Fruit fly (Drosophila melanogaster) whole organism, wandering third instar larva: Measurements from ENCODE around the gene gry.

Source experiments
- Abd-B ChIP-seq: fragments of >200 bp; optimal IDR thresholded peaks from 2 replicates; lab custom pipeline; 2017; ENCODE audit warnings: missing biosample characterization, missing genetic modification characterization
- CG32264 ChIP-seq: fragments of 200-800 bp; sonication (Bioruptor generic); optimal IDR thresholded peaks from 2 replicates; lab custom pipeline; 2016; ENCODE audit warnings: missing biosample characterization, missing genetic modification characterization
- CG9705 ChIP-seq: fragments of 200-800 bp; sonication (Bioruptor generic); optimal IDR thresholded peaks from 2 replicates; lab custom pipeline; 2018; ENCODE audit warnings: missing biosample characterization, mild to moderate bottlenecking, missing genetic modification characterization
- CrebA ChIP-seq: fragments of 200-800 bp; sonication (Bioruptor generic); optimal IDR thresholded peaks from 2 replicates; lab custom pipeline; 2016; ENCODE audit warnings: missing biosample characterization, mild to moderate bottlenecking, missing genetic modification characterization, borderline replicate concordance
- Dfd ChIP-seq: fragments of >200 bp; optimal IDR thresholded peaks from 2 replicates; lab custom pipeline; 2017; ENCODE audit warnings: missing biosample characterization, missing genetic modification characterization
- Dif ChIP-seq: fragments of 200-275, 200-300 bp; sonication (Bioruptor generic); optimal IDR thresholded peaks from 2 replicates; lab custom pipeline; 2018; ENCODE audit warnings: missing biosample characterization, missing genetic modification characterization; ENCODE audit not compliant: partially characterized antibody
- GATAd ChIP-seq: sonication (Bioruptor generic); optimal IDR thresholded peaks from 2 replicates; lab custom pipeline; 2016; ENCODE audit warnings: missing biosample characterization, missing genetic modification characterization
- HLH106 ChIP-seq: fragments of 200-800 bp; optimal IDR thresholded peaks from 3 replicates; lab custom pipeline; 2019; ENCODE audit warnings: missing biosample characterization, mild to moderate bottlenecking, missing genetic modification characterization, moderate library complexity
- Hnf4 ChIP-seq: fragments of 200-800 bp; sonication (Bioruptor generic); optimal IDR thresholded peaks from 2 replicates; lab custom pipeline; 2016; ENCODE audit warnings: missing biosample characterization, mild to moderate bottlenecking, missing genetic modification characterization
- Hr78 ChIP-seq: fragments of >200 bp; optimal IDR thresholded peaks from 2 replicates; lab custom pipeline; 2017; ENCODE audit warnings: missing biosample characterization, missing genetic modification characterization
- Hr83 ChIP-seq: fragments of 200-300 bp; sonication (Bioruptor generic); optimal IDR thresholded peaks from 2 replicates; lab custom pipeline; 2016; ENCODE audit warnings: missing biosample characterization, mild to moderate bottlenecking, missing genetic modification characterization, moderate library complexity; ENCODE audit not compliant: poor library complexity, severe bottlenecking
- Jra ChIP-seq: sonication (Bioruptor generic); optimal IDR thresholded peaks from 2 replicates; lab custom pipeline; 2016; ENCODE audit warnings: missing biosample characterization, missing genetic modification characterization
- Mio ChIP-seq: sonication (Bioruptor generic); optimal IDR thresholded peaks from 2 replicates; lab custom pipeline; 2016; ENCODE audit warnings: missing biosample characterization, missing genetic modification characterization
- Myc ChIP-seq: fragments of >200 bp; optimal IDR thresholded peaks from 2 replicates; lab custom pipeline; 2017
- N ChIP-seq: fragments of >200 bp; optimal IDR thresholded peaks from 2 replicates; lab custom pipeline; 2018; ENCODE audit warnings: missing biosample characterization, missing external identifiers, missing genetic modification characterization
- OdsH ChIP-seq: fragments of 200-800 bp; sonication (Bioruptor generic); optimal IDR thresholded peaks from 2 replicates; lab custom pipeline; 2016; ENCODE audit warnings: missing biosample characterization, mild to moderate bottlenecking, missing genetic modification characterization
- Rel ChIP-seq, 2 experiments: fragments of 200-800 bp; sonication (Bioruptor generic) in 1 of 2; optimal IDR thresholded peaks; 2 replicates in 1 of 2; 3 replicates in 1 of 2; lab custom pipeline; 2016 to 2019; ENCODE audit warnings: mild to moderate bottlenecking in 2 of 2, missing biosample characterization in 2 of 2, missing genetic modification characterization in 2 of 2, moderate library complexity in 1 of 2
- Sp1 ChIP-seq: fragments of 200-800 bp; sonication (Bioruptor generic); optimal IDR thresholded peaks from 3 replicates; lab custom pipeline; 2019; ENCODE audit warnings: missing biosample characterization, mild to moderate bottlenecking, missing genetic modification characterization, moderate library complexity
- Vsx2 ChIP-seq: fragments of 200-300, 225-300 bp; sonication (Bioruptor generic); optimal IDR thresholded peaks from 2 replicates; lab custom pipeline; 2018; ENCODE audit warnings: missing biosample characterization, missing genetic modification characterization; ENCODE audit not compliant: partially characterized antibody
- br ChIP-seq: fragments of 200-800 bp; sonication (Bioruptor generic); optimal IDR thresholded peaks from 2 replicates; lab custom pipeline; 2016; ENCODE audit warnings: missing biosample characterization, missing genetic modification characterization
- brk ChIP-seq: fragments of 200-800 bp; sonication (Bioruptor generic); optimal IDR thresholded peaks from 2 replicates; lab custom pipeline; 2016; ENCODE audit warnings: missing biosample characterization, mild to moderate bottlenecking, missing genetic modification characterization
- dl ChIP-seq, 2 experiments: fragments of 175-275, 200-275 bp in 1 of 2; fragments of 200-275 bp in 1 of 2; sonication (Bioruptor generic); optimal IDR thresholded peaks; lab custom pipeline; 2018; ENCODE audit warnings: mild to moderate bottlenecking in 2 of 2, missing biosample characterization in 2 of 2, missing genetic modification characterization in 2 of 2, moderate library complexity in 2 of 2; ENCODE audit not compliant: partially characterized antibody in 2 of 2, insufficient read depth in 1 of 2
- dmrt93B ChIP-seq: fragments of 200-800 bp; sonication (Bioruptor generic); optimal IDR thresholded peaks from 2 replicates; lab custom pipeline; 2018; ENCODE audit warnings: missing biosample characterization, mild to moderate bottlenecking, missing genetic modification characterization
- dsf ChIP-seq: sonication (Bioruptor generic); optimal IDR thresholded peaks from 2 replicates; lab custom pipeline; 2016; ENCODE audit warnings: missing biosample characterization, missing genetic modification characterization, borderline replicate concordance
- ey ChIP-seq: fragments of 200-800 bp; sonication (Bioruptor generic); optimal IDR thresholded peaks from 2 replicates; lab custom pipeline; 2016; ENCODE audit warnings: missing biosample characterization, missing genetic modification characterization
- foxo ChIP-seq, 2 experiments: fragments of 200-800 bp; sonication (Bioruptor generic); optimal IDR thresholded peaks; 2 replicates in 1 of 2; 3 replicates in 1 of 2; lab custom pipeline; 2016 to 2017; ENCODE audit warnings: missing biosample characterization in 2 of 2, missing genetic modification characterization in 2 of 2
- fru ChIP-seq: fragments of 200-800 bp; sonication (Bioruptor generic); optimal IDR thresholded peaks from 3 replicates; lab custom pipeline; 2016; ENCODE audit warnings: missing biosample characterization, mild to moderate bottlenecking, missing genetic modification characterization
- h ChIP-seq: fragments of 200-800 bp; sonication (Bioruptor generic); optimal IDR thresholded peaks from 3 replicates; lab custom pipeline; 2016; ENCODE audit warnings: missing biosample characterization, mild to moderate bottlenecking, missing genetic modification characterization
- jim ChIP-seq: fragments of 175-275, 200-325 bp; sonication (Bioruptor generic); optimal IDR thresholded peaks from 2 replicates; lab custom pipeline; 2016; ENCODE audit warnings: missing biosample characterization, mild to moderate bottlenecking, missing genetic modification characterization
- lola ChIP-seq: fragments of >200 bp; optimal IDR thresholded peaks from 2 replicates; lab custom pipeline; 2017; ENCODE audit warnings: missing biosample characterization, missing genetic modification characterization
- pan ChIP-seq: fragments of >200 bp; optimal IDR thresholded peaks from 2 replicates; lab custom pipeline; 2017
- psq ChIP-seq: fragments of 200-800 bp; sonication (Bioruptor generic); optimal IDR thresholded peaks from 3 replicates; lab custom pipeline; 2017; ENCODE audit warnings: missing biosample characterization, mild to moderate bottlenecking, missing genetic modification characterization, moderate library complexity
- rgr ChIP-seq: fragments of 200-800 bp; sonication (Bioruptor generic); optimal IDR thresholded peaks from 3 replicates; lab custom pipeline; 2016; ENCODE audit warnings: missing biosample characterization, mild to moderate bottlenecking, missing genetic modification characterization
- sage ChIP-seq: fragments of 200-800 bp; sonication (Bioruptor generic); optimal IDR thresholded peaks from 2 replicates; lab custom pipeline; 2016; ENCODE audit warnings: missing biosample characterization, mild to moderate bottlenecking, missing genetic modification characterization
- sv ChIP-seq: fragments of 200-800 bp; sonication (Bioruptor generic); optimal IDR thresholded peaks from 3 replicates; lab custom pipeline; 2016; ENCODE audit warnings: missing biosample characterization, missing genetic modification characterization
- tai ChIP-seq: sonication (Bioruptor generic); optimal IDR thresholded peaks from 2 replicates; lab custom pipeline; 2016; ENCODE audit warnings: missing biosample characterization, missing genetic modification characterization
- usp ChIP-seq: fragments of >200 bp; optimal IDR thresholded peaks from 2 replicates; lab custom pipeline; 2017; ENCODE audit warnings: missing biosample characterization, missing genetic modification characterization
- woc ChIP-seq: sonication (Bioruptor generic); optimal IDR thresholded peaks from 2 replicates; lab custom pipeline; 2016; ENCODE audit warnings: missing biosample characterization, mild to moderate bottlenecking, missing genetic modification characterization

Gene gry

DNA sequence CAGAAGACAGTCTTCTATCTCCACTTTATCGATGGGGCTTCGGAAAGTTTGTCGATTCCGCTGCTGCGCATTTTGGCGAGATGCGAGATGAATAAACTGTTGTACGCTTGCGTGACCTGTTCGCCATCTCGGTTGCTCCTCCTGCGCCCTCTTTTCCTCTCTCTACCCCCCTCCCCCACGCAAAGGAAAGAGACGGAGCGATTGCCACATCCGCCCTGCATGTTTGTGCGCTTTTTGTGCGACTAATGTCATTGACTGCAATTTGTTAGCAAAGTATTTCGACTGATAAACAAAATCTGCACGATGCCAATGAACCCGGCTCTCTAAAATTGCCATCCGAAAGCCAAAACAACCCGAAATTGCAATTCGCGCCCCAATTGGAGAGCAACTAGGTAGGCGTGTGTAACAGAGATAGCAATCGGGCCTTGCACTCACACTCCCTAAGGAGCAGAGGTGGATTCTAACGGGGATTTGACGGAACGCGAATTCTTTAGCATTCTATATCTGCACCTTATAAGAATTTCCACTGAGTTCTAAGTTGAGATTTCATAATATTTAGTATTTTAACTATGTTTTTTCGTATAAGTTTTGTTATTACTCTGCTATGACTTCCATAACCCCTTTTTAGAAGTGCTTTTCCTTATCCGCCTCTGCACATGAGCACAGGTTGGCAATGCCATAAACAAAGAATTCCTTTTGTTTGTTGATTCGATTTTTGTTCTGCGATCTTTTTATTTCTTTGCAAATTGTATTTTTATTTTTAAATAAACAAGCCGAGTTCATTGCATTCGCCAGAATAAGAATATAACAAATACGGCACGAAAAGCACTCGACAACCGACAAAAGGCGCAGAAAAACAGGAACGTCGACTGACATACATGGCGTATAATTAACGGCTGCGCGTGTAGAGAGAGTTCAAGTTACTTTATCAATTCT, 48.5 kb downstream of the gry start, which contains the start of gene CG43389:
CG43389 (plus strand) TSS at position 886 of the 936 bp plus-strand sequence.
- TF ChIP-seq Vsx2 (GFP tag; lab: Kevin White, UChicago): no peak
- TF ChIP-seq N (GFP tag; lab: Kevin White, UChicago): no peak
- peak; percentile 98 for TF ChIP-seq dmrt93B (GFP tag; lab: Kevin White, UChicago)
- TF ChIP-seq Hr78 (GFP tag; lab: Kevin White, UChicago): no peak
- TF ChIP-seq Dfd (GFP tag; lab: Kevin White, UChicago): peak; percentile 80
- TF ChIP-seq HLH106 (tag; lab: Kevin White, UChicago): peak; percentile 99
- TF ChIP-seq CG32264 (GFP tag; lab: Kevin White, UChicago): peak; percentile 96
- peak; percentile 98 for TF ChIP-seq Rel (GFP tag; optimal IDR thresholded peaks at IDR 0.05; lab: Kevin White, UChicago)
- peak; percentile 78 for TF ChIP-seq Rel (tag; optimal IDR thresholded peaks at IDR 0.05; lab: Kevin White, UChicago)
- peak; percentile 99 for TF ChIP-seq h (GFP tag; lab: Kevin White, UChicago)
- peak; percentile 99 for TF ChIP-seq br (GFP tag; lab: Kevin White, UChicago)
- peak; percentile 38 for TF ChIP-seq Dif (GFP tag; lab: Kevin White, UChicago)
- TF ChIP-seq dsf: peak; percentile 96
- peak; percentile 91 for TF ChIP-seq woc (GFP tag; lab: Kevin White, UChicago)
- TF ChIP-seq GATAd (GFP tag; lab: Kevin White, UChicago): peak; percentile 97
- peak; percentile 99 for TF ChIP-seq ey (GFP tag; lab: Kevin White, UChicago)
- no peak for TF ChIP-seq pan (lab: Kevin White, UChicago)
- TF ChIP-seq Hnf4 (GFP tag; lab: Kevin White, UChicago): peak; percentile 99
- peak; percentile 99 for TF ChIP-seq psq (GFP tag; lab: Kevin White, UChicago)
- TF ChIP-seq CG9705 (GFP tag; lab: Kevin White, UChicago): peak; percentile 75
- TF ChIP-seq Abd-B (GFP tag; lab: Kevin White, UChicago): no peak
- TF ChIP-seq jim (GFP tag; lab: Kevin White, UChicago): peak; percentile 52
- peak; percentile 98 for TF ChIP-seq brk (GFP tag; lab: Kevin White, UChicago)
- TF ChIP-seq Sp1: peak; percentile 100
- no peak for TF ChIP-seq Myc (lab: Kevin White, UChicago)
- no peak for TF ChIP-seq sv (GFP tag; lab: Kevin White, UChicago)
- TF ChIP-seq lola (GFP tag; lab: Kevin White, UChicago): no peak
- TF ChIP-seq sage (GFP tag; lab: Kevin White, UChicago): peak; percentile 97
- TF ChIP-seq Mio (GFP tag; lab: Kevin White, UChicago): peak; percentile 89
- TF ChIP-seq CrebA: peak; percentile 94
- peak; percentile 87 to 99 for TF ChIP-seq foxo (GFP tag; optimal IDR thresholded peaks at IDR 0.05; lab: Kevin White, UChicago)
- TF ChIP-seq Jra (GFP tag; lab: Kevin White, UChicago): peak; percentile 97
- TF ChIP-seq usp (GFP tag; lab: Kevin White, UChicago): no peak
- TF ChIP-seq dl (GFP tag; optimal IDR thresholded peaks at IDR 0.05; lab: Kevin White, UChicago; ENCODE audit: insufficient read depth in 1 of 2, partially characterized antibody in 2 of 2): no peak
- TF ChIP-seq Hr83 (GFP tag; lab: Kevin White, UChicago): no peak
- peak; percentile 99 for TF ChIP-seq OdsH (GFP tag; lab: Kevin White, UChicago)
- peak; percentile 100 for TF ChIP-seq rgr (GFP tag; lab: Kevin White, UChicago)
- TF ChIP-seq fru (GFP tag; lab: Kevin White, UChicago): peak; percentile 97
- peak; percentile 97 for TF ChIP-seq tai (GFP tag; lab: Kevin White, UChicago)
